Comparison of ENCODE assay signal across 1 fruit fly cellular context in genomic region chr3R:14051391-14051852, dm6.
TF ChIP-seq lines count a peak whose summit lies in the region.

No protein-coding gene starts in this region.

TF ChIP-seq in whole organism, embryonic, 481 proteins besides CTCF, POLR2A, EP300 and RAD21 (continued from another document):
- TF ChIP-seq CG3847 (GFP tag; IDR thresholded peaks at IDR 0.05; lab: Robert Waterston, UW) (no peak), prd (optimal IDR thresholded peaks at IDR 0.05; lab: Kevin White, UChicago) (no peak), prd (GFP tag; IDR thresholded peaks at IDR 0.05; lab: Robert Waterston, UW) (no peak), ems (GFP tag; optimal IDR thresholded peaks at IDR 0.05; lab: Kevin White, UChicago) (no peak), nau (GFP tag; optimal IDR thresholded peaks at IDR 0.05; lab: Kevin White, UChicago) (no peak), Ptx1 (GFP tag; IDR thresholded peaks at IDR 0.05; lab: Robert Waterston, UW) (no peak), CG17829 (tag; optimal IDR thresholded peaks at IDR 0.05; lab: Kevin White, UChicago) (no peak), Drgx (GFP tag; IDR thresholded peaks at IDR 0.05; lab: Robert Waterston, UW) (0 out of 2 replicates have a peak, but pooled peaks have one; percentile 18), CG1233 (GFP tag; optimal IDR thresholded peaks at IDR 0.05; lab: Kevin White, UChicago) (no peak), CG12219 (GFP tag; optimal IDR thresholded peaks at IDR 0.05; lab: Kevin White, UChicago) (peak; percentile 4), CG12769 (tag; optimal IDR thresholded peaks at IDR 0.05; lab: Kevin White, UChicago) (peak; percentile 39), lov (optimal IDR thresholded peaks at IDR 0.05; lab: Kevin White, UChicago) (no peak), lov (GFP tag; IDR thresholded peaks at IDR 0.05; lab: Robert Waterston, UW) (no peak), bigmax (GFP tag; optimal IDR thresholded peaks at IDR 0.05; lab: Kevin White, UChicago) (peak; percentile 83), cad (GFP tag; optimal IDR thresholded peaks at IDR 0.05; lab: Kevin White, UChicago) (no peak), tup (GFP tag; optimal IDR thresholded peaks at IDR 0.05; lab: Kevin White, UChicago) (no peak), sr (GFP tag; IDR thresholded peaks at IDR 0.05; lab: Robert Waterston, UW) (no peak), dm (GFP tag; optimal IDR thresholded peaks at IDR 0.05; lab: Kevin White, UChicago) (peak; percentile 74), so (GFP tag; IDR thresholded peaks at IDR 0.05; lab: Robert Waterston, UW) (no peak), gro (GFP tag; optimal IDR thresholded peaks at IDR 0.05; lab: Kevin White, UChicago) (peak; percentile 39), CG9727 (GFP tag; optimal IDR thresholded peaks at IDR 0.05; lab: Kevin White, UChicago) (no peak), fru (optimal IDR thresholded peaks at IDR 0.05; lab: Kevin White, UChicago) (no peak), gsb (GFP tag; IDR thresholded peaks at IDR 0.05; lab: Robert Waterston, UW) (no peak), CG3726 (GFP tag; IDR thresholded peaks at IDR 0.05; lab: Robert Waterston, UW) (no peak), Adf1 (GFP tag; IDR thresholded peaks at IDR 0.05; lab: Robert Waterston, UW) (peak; percentile 5; the same call in 1 of the 2 replicates), CG6854 (GFP tag; optimal IDR thresholded peaks at IDR 0.05; lab: Kevin White, UChicago) (no peak), CG2889 (GFP tag; IDR thresholded peaks at IDR 0.05; lab: Robert Waterston, UW) (no peak), kni (GFP tag; optimal IDR thresholded peaks at IDR 0.05; lab: Kevin White, UChicago) (peak; percentile 14), pita (GFP tag; optimal IDR thresholded peaks at IDR 0.05; lab: Kevin White, UChicago) (no peak), CG2712 (tag; optimal IDR thresholded peaks at IDR 0.05; lab: Kevin White, UChicago) (no peak), Scr (GFP tag; IDR thresholded peaks at IDR 0.05; lab: Robert Waterston, UW; ENCODE audit: partially characterized antibody) (no peak), CG10543 (GFP tag; optimal IDR thresholded peaks at IDR 0.05; lab: Kevin White, UChicago) (peak; percentile 38), CG10274 (GFP tag; optimal IDR thresholded peaks at IDR 0.05; lab: Kevin White, UChicago) (no peak), esg (GFP tag; conservative IDR thresholded peaks at IDR 0.05; lab: Robert Waterston, UW) (no peak), CG11398 (GFP tag; optimal IDR thresholded peaks at IDR 0.05; lab: Kevin White, UChicago) (no peak), tio (GFP tag; optimal IDR thresholded peaks at IDR 0.05; lab: Kevin White, UChicago) (no peak), MBD-R2 (GFP tag; IDR thresholded peaks at IDR 0.05; lab: Robert Waterston, UW) (no peak), D19A (tag; optimal IDR thresholded peaks at IDR 0.05; lab: Kevin White, UChicago) (no peak), CG30020 (tag; optimal IDR thresholded peaks at IDR 0.05; lab: Kevin White, UChicago) (no peak), CG10209 (GFP tag; optimal IDR thresholded peaks at IDR 0.05; lab: Kevin White, UChicago) (no peak), Dll (GFP tag; IDR thresholded peaks at IDR 0.05; lab: Robert Waterston, UW; ENCODE audit: partially characterized antibody) (no peak), CG6254 (GFP tag; optimal IDR thresholded peaks at IDR 0.05; lab: Kevin White, UChicago) (no peak), rib (GFP tag; IDR thresholded peaks at IDR 0.05; lab: Robert Waterston, UW) (peak; percentile 44), Atf6 (GFP tag; IDR thresholded peaks at IDR 0.05; lab: Robert Waterston, UW) (no peak), az2 (GFP tag; optimal IDR thresholded peaks at IDR 0.05; lab: Kevin White, UChicago) (no peak), amos (GFP tag; IDR thresholded peaks at IDR 0.05; lab: Robert Waterston, UW; ENCODE audit: partially characterized antibody) (no peak), CG4328 (GFP tag; optimal IDR thresholded peaks at IDR 0.05; lab: Kevin White, UChicago) (no peak), run (tag; optimal IDR thresholded peaks at IDR 0.05; lab: Kevin White, UChicago) (no peak), H2.0 (GFP tag; IDR thresholded peaks at IDR 0.05; lab: Robert Waterston, UW) (no peak), gcm2 (GFP tag; optimal IDR thresholded peaks at IDR 0.05; lab: Kevin White, UChicago) (no peak), CG3281 (GFP tag; optimal IDR thresholded peaks at IDR 0.05; lab: Kevin White, UChicago) (no peak), tx (GFP tag; optimal IDR thresholded peaks at IDR 0.05; lab: Kevin White, UChicago) (no peak), vfl (GFP tag; optimal IDR thresholded peaks at IDR 0.05; lab: Kevin White, UChicago) (no peak), CG3163 (GFP tag; optimal IDR thresholded peaks at IDR 0.05; lab: Kevin White, UChicago) (peak; percentile 95), p53 (GFP tag; optimal IDR thresholded peaks at IDR 0.05; lab: Kevin White, UChicago) (no peak), ab (GFP tag; optimal IDR thresholded peaks at IDR 0.05; lab: Kevin White, UChicago) (no peak), CG15479 (GFP tag; optimal IDR thresholded peaks at IDR 0.05; lab: Kevin White, UChicago) (no peak), fd3F (GFP tag; optimal IDR thresholded peaks at IDR 0.05; lab: Kevin White, UChicago) (no peak), CG2678 (tag; optimal IDR thresholded peaks at IDR 0.05; lab: Kevin White, UChicago) (no peak), CG7928 (GFP tag; optimal IDR thresholded peaks at IDR 0.05; lab: Kevin White, UChicago) (no peak), Dad (GFP tag; optimal IDR thresholded peaks at IDR 0.05; lab: Kevin White, UChicago) (no peak), ap (GFP tag; IDR thresholded peaks at IDR 0.05; lab: Robert Waterston, UW) (no peak), zfh2 (GFP tag; optimal IDR thresholded peaks at IDR 0.05; lab: Kevin White, UChicago) (no peak), Atf3 (GFP tag; optimal IDR thresholded peaks at IDR 0.05; lab: Kevin White, UChicago) (no peak), CG13894 (tag; optimal IDR thresholded peaks at IDR 0.05; lab: Kevin White, UChicago) (peak; percentile 75), pfk (GFP tag; optimal IDR thresholded peaks at IDR 0.05; lab: Kevin White, UChicago) (peak; percentile 61), CG34422 (GFP tag; IDR thresholded peaks at IDR 0.05; lab: Robert Waterston, UW) (no peak; the same call in 2 of the 3 replicates), HLH54F (GFP tag; optimal IDR thresholded peaks at IDR 0.05; lab: Kevin White, UChicago) (no peak), CG17359 (tag; optimal IDR thresholded peaks at IDR 0.05; lab: Kevin White, UChicago) (no peak), CG6654 (GFP tag; optimal IDR thresholded peaks at IDR 0.05; lab: Kevin White, UChicago) (no peak), vnd (GFP tag; IDR thresholded peaks at IDR 0.05; lab: Robert Waterston, UW; ENCODE audit: partially characterized antibody) (no peak), BEAF-32 (GFP tag; optimal IDR thresholded peaks at IDR 0.05; lab: Kevin White, UChicago) (no peak), Hsf (GFP tag; optimal IDR thresholded peaks at IDR 0.05; lab: Kevin White, UChicago) (no peak), CG4360 (GFP tag; IDR thresholded peaks at IDR 0.05; lab: Robert Waterston, UW) (no peak), CG17328 (GFP tag; IDR thresholded peaks at IDR 0.05; lab: Robert Waterston, UW) (no peak), jumu (GFP tag; optimal IDR thresholded peaks at IDR 0.05; lab: Kevin White, UChicago) (no peak), Hmx (GFP tag; optimal IDR thresholded peaks at IDR 0.05; lab: Kevin White, UChicago) (no peak), Ssrp (tag; optimal IDR thresholded peaks at IDR 0.05; lab: Kevin White, UChicago) (no peak), CG32767 (GFP tag; IDR thresholded peaks at IDR 0.05; lab: Robert Waterston, UW) (no peak), CG5245 (GFP tag; optimal IDR thresholded peaks at IDR 0.05; lab: Kevin White, UChicago) (no peak), CG6689 (GFP tag; IDR thresholded peaks at IDR 0.05; lab: Robert Waterston, UW) (no peak), Dip2 (GFP tag; IDR thresholded peaks at IDR 0.05; lab: Robert Waterston, UW) (no peak), Doc2 (GFP tag; IDR thresholded peaks at IDR 0.05; lab: Robert Waterston, UW) (no peak), Hr3 (GFP tag; optimal IDR thresholded peaks at IDR 0.05; lab: Kevin White, UChicago) (no peak), eve (GFP tag; optimal IDR thresholded peaks at IDR 0.05; lab: Kevin White, UChicago) (peak in 1 of 2 experiments; percentile 73), CG8478 (optimal IDR thresholded peaks at IDR 0.05; lab: Kevin White, UChicago) (no peak), caup (GFP tag; optimal IDR thresholded peaks at IDR 0.05; lab: Kevin White, UChicago; ENCODE audit: severe bottlenecking) (no peak), CG10979 (tag; optimal IDR thresholded peaks at IDR 0.05; lab: Kevin White, UChicago) (no peak), pnt (GFP tag; optimal IDR thresholded peaks at IDR 0.05; lab: Kevin White, UChicago) (no peak), Dbx (GFP tag; IDR thresholded peaks at IDR 0.05; lab: Robert Waterston, UW) (no peak), sob (GFP tag; IDR thresholded peaks at IDR 0.05; lab: Robert Waterston, UW) (no peak), gem (tag; optimal IDR thresholded peaks at IDR 0.05; lab: Kevin White, UChicago) (no peak), Sry-δ (GFP tag; optimal IDR thresholded peaks at IDR 0.05; lab: Kevin White, UChicago) (no peak), crol (GFP tag; IDR thresholded peaks at IDR 0.05; lab: Robert Waterston, UW) (no peak), CG11085 (GFP tag; IDR thresholded peaks at IDR 0.05; lab: Robert Waterston, UW) (no peak)
